Fruit fly (Drosophila melanogaster) whole organism: ENCODE results near the gene CG5104.

Experiments used
- Dll ChIP-seq: fragments of >200 bp; optimal IDR thresholded peaks from 2 replicates; lab custom pipeline; 2017
- EcR ChIP-seq, 2 experiments: fragments of >200 bp; optimal IDR thresholded peaks; 2 replicates each; lab custom pipeline; 2017; ENCODE audit warnings: missing biosample characterization in 2 of 2, missing genetic modification characterization in 2 of 2, missing genetic modification reagents in 2 of 2
- pan ChIP-seq: fragments of >200 bp; optimal IDR thresholded peaks from 2 replicates; lab custom pipeline; 2017
- psq ChIP-seq: fragments of >200 bp; optimal IDR thresholded peaks from 2 replicates; lab custom pipeline; 2017
- usp ChIP-seq: fragments of >200 bp; optimal IDR thresholded peaks from 2 replicates; lab custom pipeline; 2017; ENCODE audit warnings: missing biosample characterization, missing genetic modification characterization, mixed read lengths

dm6 chr3L:20471499-20472313 lies 49.1 kb upstream of the CG5104 start:
- TF ChIP-seq psq (lab: Kevin White, UChicago) = no peak
- TF ChIP-seq Dll (lab: Kevin White, UChicago) = no peak
- TF ChIP-seq pan (lab: Kevin White, UChicago) = no peak
- no peak for TF ChIP-seq usp
- TF ChIP-seq EcR (GFP tag; optimal IDR thresholded peaks at IDR 0.05; lab: Kevin White, UChicago) = no peak
